Worm (Caenorhabditis elegans) whole organism, L2 larva: ENCODE results near the gene ZK185.3.

Experiments
- C34F6.9 ChIP-seq: fragments of 150-350 bp; optimal IDR thresholded peaks from 2 replicates; lab custom pipeline; 2014; ENCODE audit warnings: missing biosample characterization, missing genetic modification characterization
- F13H6.1 ChIP-seq: sonication (generic microtip); optimal IDR thresholded peaks from 2 replicates; lab custom pipeline; 2016; ENCODE audit warnings: missing genetic modification characterization, missing compliant biosample characterization
- R02D3.7 ChIP-seq: fragments of 150-350 bp; optimal IDR thresholded peaks from 2 replicates; lab custom pipeline; 2014; ENCODE audit warnings: missing biosample characterization, missing genetic modification characterization
- ZK546.5 ChIP-seq: sonication (generic microtip); optimal IDR thresholded peaks from 2 replicates; lab custom pipeline; 2017; ENCODE audit warnings: missing biosample characterization, missing genetic modification characterization
- ama-1 ChIP-seq: fragments of 150-350 bp; optimal IDR thresholded peaks from 2 replicates; lab custom pipeline; 2018; ENCODE audit warnings: inconsistent platforms
- ceh-82 ChIP-seq: fragments of 150-350 bp; optimal IDR thresholded peaks from 2 replicates; lab custom pipeline; 2014; ENCODE audit warnings: missing biosample characterization, missing genetic modification characterization
- crh-2 ChIP-seq: sonication (generic microtip); optimal IDR thresholded peaks from 2 replicates; lab custom pipeline; 2017; ENCODE audit warnings: missing biosample characterization, missing genetic modification characterization
- dmd-4 ChIP-seq: sonication (generic microtip); optimal IDR thresholded peaks from 2 replicates; lab custom pipeline; 2017; ENCODE audit warnings: missing biosample characterization, missing genetic modification characterization
- egl-27 ChIP-seq: sonication (generic microtip); optimal IDR thresholded peaks from 3 replicates; lab custom pipeline; 2017; ENCODE audit warnings: missing biosample characterization, missing genetic modification reagents, missing genetic modification characterization
- elt-1 ChIP-seq: fragments of 150-350 bp; optimal IDR thresholded peaks from 2 replicates; lab custom pipeline; 2014; ENCODE audit warnings: missing biosample characterization, missing genetic modification characterization
- elt-3 ChIP-seq: sonication (generic microtip); optimal IDR thresholded peaks from 2 replicates; lab custom pipeline; 2017; ENCODE audit warnings: missing biosample characterization, missing genetic modification characterization
- fos-1 ChIP-seq: fragments of 150-350 bp; optimal IDR thresholded peaks from 2 replicates; lab custom pipeline; 2014; ENCODE audit warnings: missing biosample characterization, missing genetic modification characterization
- gmeb-1 ChIP-seq: fragments of 150-350 bp; optimal IDR thresholded peaks from 2 replicates; lab custom pipeline; 2014; ENCODE audit warnings: missing biosample characterization, missing genetic modification characterization
- lin-11 ChIP-seq: fragments of 150-350 bp; sonication (generic microtip); optimal IDR thresholded peaks from 2 replicates; lab custom pipeline; 2014; ENCODE audit warnings: missing biosample characterization, missing genetic modification characterization, inconsistent platforms, mixed read lengths
- lin-13 ChIP-seq: fragments of 150-350 bp; optimal IDR thresholded peaks from 2 replicates; lab custom pipeline; 2014; ENCODE audit warnings: missing biosample characterization, missing genetic modification reagents, missing genetic modification characterization
- lin-39 ChIP-seq: fragments of 150-350 bp; optimal IDR thresholded peaks from 2 replicates; lab custom pipeline; 2014; ENCODE audit warnings: missing biosample characterization, missing genetic modification reagents, missing genetic modification characterization
- lsy-2 ChIP-seq, 2 experiments: fragments of 150-350 bp in 1 of 2; sonication (generic microtip) in 1 of 2; optimal IDR thresholded peaks; 2 replicates each; lab custom pipeline; 2014 to 2017; ENCODE audit warnings: missing biosample characterization in 2 of 2, missing genetic modification characterization in 2 of 2
- mab-5 ChIP-seq: fragments of 150-350 bp; optimal IDR thresholded peaks from 2 replicates; lab custom pipeline; 2014; ENCODE audit warnings: missing biosample characterization, missing genetic modification characterization
- mdl-1 ChIP-seq, 2 experiments: fragments of 150-350 bp in 1 of 2; sonication (generic microtip) in 1 of 2; optimal IDR thresholded peaks; 2 replicates each; lab custom pipeline; 2017; ENCODE audit warnings: missing biosample characterization in 2 of 2, missing genetic modification characterization in 2 of 2
- nhr-10 ChIP-seq: sonication (generic microtip); optimal IDR thresholded peaks from 2 replicates; lab custom pipeline; 2017; ENCODE audit warnings: missing biosample characterization, missing genetic modification characterization
- nhr-11 ChIP-seq: fragments of 150-350 bp; optimal IDR thresholded peaks from 2 replicates; lab custom pipeline; 2014; ENCODE audit warnings: missing biosample characterization, missing genetic modification characterization
- nhr-12 ChIP-seq: fragments of 150-350 bp; optimal IDR thresholded peaks from 2 replicates; lab custom pipeline; 2014; ENCODE audit warnings: missing biosample characterization, missing genetic modification characterization
- nhr-129 ChIP-seq: fragments of 150-350 bp; optimal IDR thresholded peaks from 2 replicates; lab custom pipeline; 2014; ENCODE audit warnings: missing biosample characterization, missing genetic modification characterization
- nhr-23 ChIP-seq: fragments of 150-350 bp; optimal IDR thresholded peaks from 2 replicates; lab custom pipeline; 2014; ENCODE audit warnings: missing biosample characterization, missing genetic modification reagents, missing genetic modification characterization
- nhr-237 ChIP-seq: fragments of 150-350 bp; optimal IDR thresholded peaks from 2 replicates; lab custom pipeline; 2014; ENCODE audit warnings: missing biosample characterization, missing genetic modification characterization
- nhr-6 ChIP-seq: fragments of 150-350 bp; optimal IDR thresholded peaks from 2 replicates; lab custom pipeline; 2014; ENCODE audit warnings: missing biosample characterization, missing genetic modification characterization
- sem-4 ChIP-seq: fragments of 150-350 bp; optimal IDR thresholded peaks from 2 replicates; lab custom pipeline; 2014; ENCODE audit warnings: missing biosample characterization, missing genetic modification reagents, missing genetic modification characterization
- sma-3 ChIP-seq: sonication (generic microtip); optimal IDR thresholded peaks from 2 replicates; lab custom pipeline; 2016; ENCODE audit warnings: missing genetic modification reagents, missing genetic modification characterization, missing compliant biosample characterization
- sma-9 ChIP-seq, 2 experiments: fragments of 150-350 bp in 1 of 2; sonication (generic microtip) in 1 of 2; optimal IDR thresholded peaks; 2 replicates each; lab custom pipeline; 2014 to 2016; ENCODE audit warnings: missing genetic modification characterization in 2 of 2, mild to moderate bottlenecking in 1 of 2, missing biosample characterization in 1 of 2, missing compliant biosample characterization in 1 of 2, missing genetic modification reagents in 1 of 2, moderate library complexity in 1 of 2
- unc-39 ChIP-seq: fragments of 150-350 bp; optimal IDR thresholded peaks from 2 replicates; lab custom pipeline; 2014; ENCODE audit warnings: missing biosample characterization, missing genetic modification characterization
- unc-62 ChIP-seq: fragments of 150-350 bp; optimal IDR thresholded peaks from 2 replicates; lab custom pipeline; 2014; ENCODE audit warnings: missing biosample characterization, missing genetic modification reagents, missing genetic modification characterization
- ztf-11 ChIP-seq: sonication (generic microtip); optimal IDR thresholded peaks from 2 replicates; lab custom pipeline; 2017; ENCODE audit warnings: missing biosample characterization, missing genetic modification characterization

ZK185.3 gene

ce11 chrIV:4568402-4568891 is 38.2 kb upstream of the ZK185.3 start, which contains the start of gene F28E10.1:
Gene F28E10.1 (plus strand): TSS chrIV:4568841.
- TF ChIP-seq ceh-82 (no peak), mdl-1 (tag; optimal IDR thresholded peaks at IDR 0.05; lab: Kevin White, UChicago) (no peak), gmeb-1 (no peak), ztf-11 (tag; lab: Kevin White, UChicago) (no peak), R02D3.7 (tag; lab: Kevin White, UChicago) (no peak), ZK546.5 (tag; lab: Kevin White, UChicago) (no peak), egl-27 (tag; lab: Kevin White, UChicago) (no peak)

- TF ChIP-seq dmd-4 = no peak
- TF ChIP-seq, all 48 proteins: peak for 0
Observed at ce11 chrIV:4567343-4567742, 37.1 kb upstream of the ZK185.3 start, which contains the start of gene F28E10.4. Gene F28E10.4 (minus strand): TSS chrIV:4567443.

- TF ChIP-seq nhr-11 (tag; lab: Kevin White, UChicago) (no peak), sma-9 (GFP tag; optimal IDR thresholded peaks at IDR 0.05; lab: Kevin White, UChicago) (no peak), sma-9 (tag; optimal IDR thresholded peaks at IDR 0.05; lab: Kevin White, UChicago) (no peak), sem-4 (tag; lab: Kevin White, UChicago) (no peak), fos-1 (tag; lab: Kevin White, UChicago) (no peak), nhr-12 (tag; lab: Kevin White, UChicago) (no peak), C34F6.9 (no peak), elt-3 (tag; lab: Kevin White, UChicago) (no peak), R02D3.7 (tag; lab: Kevin White, UChicago) (no peak), sma-3 (GFP tag; lab: Kevin White, UChicago) (no peak), nhr-129 (tag; lab: Kevin White, UChicago) (no peak), mab-5 (tag; lab: Kevin White, UChicago) (no peak), lin-39 (tag; lab: Kevin White, UChicago) (no peak)
Observed at ce11 chrIV:4565882-4566281, 35.6 kb upstream of the ZK185.3 start.

- TF ChIP-seq ztf-11 (tag; lab: Kevin White, UChicago) (no peak), ama-1 (no peak), sma-3 (GFP tag; lab: Kevin White, UChicago) (no peak), lin-13 (GFP tag; lab: Kevin White, UChicago) (no peak), lin-39 (tag; lab: Kevin White, UChicago) (no peak)
- TF ChIP-seq, all 48 proteins: peak for 0
Observed at ce11 chrIV:4564541-4564940, 34.3 kb upstream of the ZK185.3 start.

- TF ChIP-seq nhr-23 (no peak), fos-1 (tag; lab: Kevin White, UChicago) (peak; percentile 67), lsy-2 (tag; optimal IDR thresholded peaks at IDR 0.05; lab: Kevin White, UChicago) (no peak), crh-2 (tag; lab: Kevin White, UChicago) (peak; percentile 7)
- TF ChIP-seq, all 48 proteins: peak for 2
Observed at ce11 chrIV:4562599-4563116, 32.4 kb upstream of the ZK185.3 start, which contains the start of gene igeg-1. Gene igeg-1 (plus strand): TSS chrIV:4562649.

- TF ChIP-seq nhr-10 (tag; lab: Kevin White, UChicago) (no peak), gmeb-1 (peak; percentile 14), fos-1 (tag; lab: Kevin White, UChicago) (peak; percentile 67), lin-11 (no peak)
Observed at ce11 chrIV:4559160-4559559, 28.9 kb upstream of the ZK185.3 start.

- no peak for TF ChIP-seq unc-39
- no peak for TF ChIP-seq elt-1 (tag; lab: Kevin White, UChicago)
- no peak for TF ChIP-seq sma-3 (GFP tag; lab: Kevin White, UChicago)
- no peak for TF ChIP-seq unc-62
- peak; percentile 39 for TF ChIP-seq F13H6.1 (tag; lab: Kevin White, UChicago)
- no peak for TF ChIP-seq C34F6.9
- TF ChIP-seq nhr-237 = no peak
- TF ChIP-seq nhr-6 (tag; lab: Kevin White, UChicago) = no peak
- TF ChIP-seq fos-1 (tag; lab: Kevin White, UChicago) = peak; percentile 9
- no peak for TF ChIP-seq nhr-11 (tag; lab: Kevin White, UChicago)
- no peak for TF ChIP-seq nhr-10 (tag; lab: Kevin White, UChicago)
- TF ChIP-seq crh-2 (tag; lab: Kevin White, UChicago) = peak; percentile 51
- TF ChIP-seq lin-11 = no peak
Observed at ce11 chrIV:4557731-4558130, 27.5 kb upstream of the ZK185.3 start.
